Fruit fly (Drosophila melanogaster) S2 (cell line): ENCODE data around the gene Krn.

Experiments used
- CG8478 ChIP-seq: fragments of >200 bp; optimal IDR thresholded peaks from 2 replicates; lab custom pipeline; 2018
- CTCF ChIP-seq, 2 experiments: fragments of >200 bp; optimal IDR thresholded peaks; 2 replicates each; lab custom pipeline; 2018

DNA sequence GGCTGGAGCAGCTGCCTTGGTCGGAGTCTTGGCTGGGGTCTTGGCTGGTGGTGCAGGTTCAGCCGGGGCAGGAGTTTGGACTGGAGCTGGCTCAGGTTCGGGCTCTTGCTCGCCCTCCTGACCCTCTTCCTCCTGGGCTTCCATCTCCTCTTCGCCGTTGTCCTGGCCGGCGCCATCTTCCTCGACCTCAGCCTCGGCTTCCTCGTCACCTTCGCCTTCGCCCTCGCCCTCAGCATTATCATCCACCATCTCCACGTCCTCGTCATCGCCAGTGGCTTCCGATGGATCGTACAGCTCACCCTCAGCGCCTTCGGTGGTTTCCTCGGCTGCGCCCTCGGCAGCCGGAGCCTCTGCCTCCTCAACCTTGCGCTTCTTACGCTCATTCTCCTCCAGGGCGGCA lies 15.4 kb downstream of the Krn start:
- TF ChIP-seq CG8478 (lab: Kevin White, UChicago) (no peak), CTCF (optimal IDR thresholded peaks at IDR 0.05; lab: Kevin White, UChicago) (no peak)
